Fruit fly (Drosophila melanogaster): ENCODE measurements around the gene ppk22.

The ppk22 gene

DNA sequence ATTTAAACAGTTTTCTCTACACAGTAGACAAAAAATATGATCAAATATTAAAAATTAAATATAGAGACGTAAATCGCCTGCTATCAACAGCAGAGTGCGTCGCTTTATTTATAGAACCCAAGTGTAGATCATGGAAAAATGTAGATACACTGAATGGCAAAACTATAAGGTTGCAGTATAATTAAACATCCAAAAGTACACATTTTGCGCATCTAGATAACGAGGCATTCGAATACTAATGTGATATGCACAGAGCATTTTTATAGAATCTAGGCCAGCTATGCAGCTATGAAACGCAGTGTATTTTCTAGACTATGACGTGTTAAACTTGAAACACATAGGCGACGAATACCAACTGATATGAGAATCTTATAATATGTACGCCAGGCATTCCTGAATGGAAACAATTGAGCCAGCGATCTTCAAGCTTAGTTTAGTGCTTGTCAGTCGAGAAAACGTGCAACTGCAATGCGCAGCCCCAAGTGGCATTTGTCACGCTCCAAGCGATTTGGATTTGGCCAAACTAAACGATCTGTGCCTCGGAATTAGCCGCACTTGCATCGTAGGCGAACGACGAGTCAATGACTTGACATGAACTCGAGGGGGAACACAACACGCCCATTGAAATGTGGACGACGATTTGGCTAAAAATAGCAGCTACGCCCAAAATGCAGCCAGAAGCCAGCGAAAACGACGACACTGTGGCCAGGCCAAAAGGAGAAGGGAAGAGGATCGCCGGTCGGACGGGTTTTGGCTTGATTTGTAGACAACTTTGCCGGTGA lies 48.6 kb downstream of the ppk22 start (continued):
- TF ChIP-seq Stat92E (GFP tag; optimal IDR thresholded peaks at IDR 0.05) (peak in 1 of 3 experiments; percentile 6), Sox100B (GFP tag; optimal IDR thresholded peaks at IDR 0.05) (peak; percentile 81), zfh2 (GFP tag; optimal IDR thresholded peaks at IDR 0.05) (peak; percentile 89), Hr39 (optimal IDR thresholded peaks at IDR 0.05) (no peak), gce (GFP tag; IDR thresholded peaks at IDR 0.05) (peak; percentile 75; the same call in 1 of the 3 replicates), Gsc (GFP tag; IDR thresholded peaks at IDR 0.05) (no peak), CG12104 (GFP tag; optimal IDR thresholded peaks at IDR 0.05) (peak; percentile 76), D19B (GFP tag; optimal IDR thresholded peaks at IDR 0.05) (peak; percentile 73), Mes4 (GFP tag; optimal IDR thresholded peaks at IDR 0.05) (peak; percentile 77), CG4424 (GFP tag; optimal IDR thresholded peaks at IDR 0.05) (peak; percentile 83), Elba2 (GFP tag; optimal IDR thresholded peaks at IDR 0.05) (no peak), HmgZ (tag; optimal IDR thresholded peaks at IDR 0.05) (peak; percentile 93), Deaf1 (tag; optimal IDR thresholded peaks at IDR 0.05) (no peak), CG2202 (tag; optimal IDR thresholded peaks at IDR 0.05) (peak; percentile 54), CG7357 (GFP tag; IDR thresholded peaks at IDR 0.05) (peak; percentile 79), fru (optimal IDR thresholded peaks at IDR 0.05) (no peak), pfk (GFP tag; optimal IDR thresholded peaks at IDR 0.05) (no peak), abd-A (tag; optimal IDR thresholded peaks at IDR 0.05) (no peak), wek (GFP tag; optimal IDR thresholded peaks at IDR 0.05) (peak; percentile 77), org-1 (GFP tag; optimal IDR thresholded peaks at IDR 0.05) (peak; percentile 85), ab (GFP tag; optimal IDR thresholded peaks at IDR 0.05) (peak; percentile 78), CG12942 (GFP tag; optimal IDR thresholded peaks at IDR 0.05) (peak; percentile 79), Opbp (GFP tag; IDR thresholded peaks at IDR 0.05; ENCODE audit: partially characterized antibody) (no peak), CG31388 (GFP tag; optimal IDR thresholded peaks at IDR 0.05) (peak; percentile 28), Max (GFP tag; optimal IDR thresholded peaks at IDR 0.05) (peak; percentile 73), CG2875 (GFP tag; optimal IDR thresholded peaks at IDR 0.05) (peak; percentile 77), pho (GFP tag; optimal IDR thresholded peaks at IDR 0.05) (peak; percentile 76), CG14710 (tag; optimal IDR thresholded peaks at IDR 0.05) (peak; percentile 58), Adf1 (GFP tag; IDR thresholded peaks at IDR 0.05) (peak; percentile 65), Eip74EF (GFP tag; optimal IDR thresholded peaks at IDR 0.05) (peak in 1 of 2 experiments; percentile 81), CG4282 (GFP tag; optimal IDR thresholded peaks at IDR 0.05) (peak; percentile 57), CG11695 (GFP tag; IDR thresholded peaks at IDR 0.05) (peak; percentile 98), CG12236 (GFP tag; optimal IDR thresholded peaks at IDR 0.05) (peak; percentile 52), knrl (GFP tag; IDR thresholded peaks at IDR 0.05; ENCODE audit: partially characterized antibody) (no peak), CG1602 (GFP tag; optimal IDR thresholded peaks at IDR 0.05) (peak; percentile 70), otp (GFP tag; IDR thresholded peaks at IDR 0.05) (peak; percentile 85), Fer2 (tag; optimal IDR thresholded peaks at IDR 0.05) (peak; percentile 83), Myb (GFP tag; optimal IDR thresholded peaks at IDR 0.05) (peak; percentile 75), hbn (GFP tag; IDR thresholded peaks at IDR 0.05; ENCODE audit: partially characterized antibody) (no peak), ems (GFP tag; optimal IDR thresholded peaks at IDR 0.05) (peak; percentile 93), az2 (GFP tag; optimal IDR thresholded peaks at IDR 0.05) (peak; percentile 87), CG30403 (GFP tag; optimal IDR thresholded peaks at IDR 0.05) (peak; percentile 80), exex (tag; optimal IDR thresholded peaks at IDR 0.05) (peak; percentile 62), sisA (GFP tag; IDR thresholded peaks at IDR 0.05) (peak; percentile 87), CG15011 (GFP tag; optimal IDR thresholded peaks at IDR 0.05) (peak; percentile 78), CG18262 (tag; optimal IDR thresholded peaks at IDR 0.05) (peak; percentile 81), Asciz (GFP tag; optimal IDR thresholded peaks at IDR 0.05) (peak; percentile 79), rib (GFP tag; IDR thresholded peaks at IDR 0.05) (peak; percentile 83), CG9817 (tag; optimal IDR thresholded peaks at IDR 0.05) (peak; percentile 90), tap (tag; optimal IDR thresholded peaks at IDR 0.05) (peak; percentile 90)
